Worm (Caenorhabditis elegans): ENCODE measurements around the gene cpg-19.

DNA sequence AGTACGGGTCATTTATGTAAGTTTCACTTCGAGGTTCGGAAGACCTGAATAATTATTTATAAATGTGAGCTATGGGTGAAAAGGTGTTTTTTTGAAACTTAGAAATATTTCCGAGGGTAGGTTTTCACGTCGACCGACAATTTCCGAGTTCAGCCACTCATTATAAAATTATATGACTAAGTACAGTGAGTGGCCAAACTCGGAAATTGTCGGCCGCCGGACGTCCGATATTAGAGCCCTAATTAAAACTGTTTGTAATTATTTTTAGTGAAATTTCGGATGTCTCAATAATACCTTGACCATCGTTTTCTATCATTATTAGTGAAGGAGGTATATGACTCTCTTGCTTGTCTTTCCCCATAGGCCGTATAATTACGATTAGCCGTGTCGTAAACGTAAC, 45.9 kb downstream of the cpg-19 start:
- no peak for TF ChIP-seq nhr-23 (tag; optimal IDR thresholded peaks at IDR 0.05)
- TF ChIP-seq aly-2 (tag; optimal IDR thresholded peaks at IDR 0.05), result no peak
- TF ChIP-seq mdl-1 (tag; optimal IDR thresholded peaks at IDR 0.05), result no peak
- TF ChIP-seq skn-1 (tag; optimal IDR thresholded peaks at IDR 0.05), result no peak
- no peak for TF ChIP-seq nhr-237 (tag; optimal IDR thresholded peaks at IDR 0.05)
- no peak for TF ChIP-seq snpc-4 (tag; optimal IDR thresholded peaks at IDR 0.05)
- no peak for TF ChIP-seq ama-1 (optimal IDR thresholded peaks at IDR 0.05)
- TF ChIP-seq unc-62 (GFP tag; optimal IDR thresholded peaks at IDR 0.05), result no peak
- TF ChIP-seq nhr-11 (tag; optimal IDR thresholded peaks at IDR 0.05), result no peak
- TF ChIP-seq nhr-12 (tag; optimal IDR thresholded peaks at IDR 0.05), result no peak
- TF ChIP-seq sma-9 (GFP tag; optimal IDR thresholded peaks at IDR 0.05), result no peak
- TF ChIP-seq sma-9 (tag; optimal IDR thresholded peaks at IDR 0.05), result no peak
- no peak for TF ChIP-seq lin-13 (GFP tag; optimal IDR thresholded peaks at IDR 0.05)
- no peak for TF ChIP-seq ztf-11 (tag; optimal IDR thresholded peaks at IDR 0.05)
- no peak for TF ChIP-seq fos-1 (tag; optimal IDR thresholded peaks at IDR 0.05)
